Fruit fly (Drosophila melanogaster): Measurements from ENCODE around the gene CG43750.

The CG43750 gene

DNA sequence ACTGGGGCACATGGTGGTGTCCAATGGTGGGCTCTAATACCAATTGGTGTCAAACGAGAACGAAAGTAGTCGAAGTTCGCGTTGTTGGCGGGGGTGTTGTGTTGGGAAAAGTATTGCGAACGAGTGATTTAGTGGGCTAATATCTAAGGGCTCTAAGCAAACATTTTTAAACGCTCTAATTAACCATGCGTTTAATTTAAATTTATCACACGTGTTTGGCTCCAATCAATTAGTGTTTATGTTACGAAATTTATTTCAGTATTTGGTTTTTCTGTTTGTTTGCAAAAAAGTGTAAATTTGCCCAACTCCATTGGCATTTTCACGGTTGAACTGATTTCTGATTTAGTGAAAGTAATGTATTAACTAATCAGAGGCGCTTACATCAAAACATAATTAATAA is 29.4 kb upstream of the CG43750 start, which contains the start of gene CG34447:
CG34447 (minus strand) TSS at position 101 of the 400 bp plus-strand sequence.
- TF ChIP-seq ey (GFP tag; optimal IDR thresholded peaks at IDR 0.05) (no peak), CG32264 (GFP tag; optimal IDR thresholded peaks at IDR 0.05) (no peak), Hr83 (GFP tag; optimal IDR thresholded peaks at IDR 0.05; ENCODE audit: poor library complexity, severe bottlenecking) (no peak), Mio (GFP tag; optimal IDR thresholded peaks at IDR 0.05) (no peak), OdsH (GFP tag; optimal IDR thresholded peaks at IDR 0.05) (no peak), Jra (GFP tag; optimal IDR thresholded peaks at IDR 0.05) (no peak), sage (GFP tag; optimal IDR thresholded peaks at IDR 0.05) (no peak), dmrt93B (GFP tag; optimal IDR thresholded peaks at IDR 0.05) (no peak), dsf (GFP tag; optimal IDR thresholded peaks at IDR 0.05; ENCODE audit: borderline replicate concordance) (no peak), Rel (GFP tag; optimal IDR thresholded peaks at IDR 0.05) (no peak), Rel (tag; optimal IDR thresholded peaks at IDR 0.05) (no peak), h (GFP tag; optimal IDR thresholded peaks at IDR 0.05) (no peak), lola (GFP tag; optimal IDR thresholded peaks at IDR 0.05) (no peak), tai (GFP tag; optimal IDR thresholded peaks at IDR 0.05) (no peak)

DNA sequence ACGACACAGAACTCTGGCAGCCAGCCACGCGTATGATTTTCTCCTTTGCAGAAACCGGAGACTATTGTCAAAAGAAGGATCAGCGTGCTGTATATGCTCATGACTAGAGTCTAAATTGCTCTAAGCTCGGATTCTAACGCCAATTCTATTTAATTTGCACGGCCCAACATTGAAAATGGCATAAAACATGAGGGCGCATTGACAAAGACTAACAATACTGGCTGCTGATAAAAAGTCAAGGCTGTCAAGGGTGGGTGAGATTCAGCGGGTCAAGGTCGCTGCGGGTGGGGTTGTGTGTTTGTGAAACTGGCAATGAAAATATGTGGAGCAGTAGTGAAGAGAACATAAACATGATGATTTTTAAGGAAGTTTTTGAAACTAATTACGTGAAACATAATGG is 27.4 kb upstream of the CG43750 start, which contains the start of gene CG34448:
CG34448 (minus strand) TSS at position 101 of the 400 bp plus-strand sequence.
- no peak for TF ChIP-seq Vsx2 (GFP tag; optimal IDR thresholded peaks at IDR 0.05; ENCODE audit: partially characterized antibody)
- TF ChIP-seq Rel (GFP tag; optimal IDR thresholded peaks at IDR 0.05) = no peak
- TF ChIP-seq Rel (tag; optimal IDR thresholded peaks at IDR 0.05) = no peak
- TF ChIP-seq woc (GFP tag; optimal IDR thresholded peaks at IDR 0.05) = no peak
- no peak for TF ChIP-seq sv (GFP tag; optimal IDR thresholded peaks at IDR 0.05)
- TF ChIP-seq jim (GFP tag; optimal IDR thresholded peaks at IDR 0.05) = no peak
- no peak for TF ChIP-seq ey (GFP tag; optimal IDR thresholded peaks at IDR 0.05)
- TF ChIP-seq psq (GFP tag; optimal IDR thresholded peaks at IDR 0.05) = no peak
- no peak for TF ChIP-seq Mio (GFP tag; optimal IDR thresholded peaks at IDR 0.05)
- no peak for TF ChIP-seq Hr78 (GFP tag; optimal IDR thresholded peaks at IDR 0.05)
- TF ChIP-seq Abd-B (GFP tag; optimal IDR thresholded peaks at IDR 0.05) = no peak
- TF ChIP-seq Dfd (GFP tag; optimal IDR thresholded peaks at IDR 0.05) = no peak

DNA sequence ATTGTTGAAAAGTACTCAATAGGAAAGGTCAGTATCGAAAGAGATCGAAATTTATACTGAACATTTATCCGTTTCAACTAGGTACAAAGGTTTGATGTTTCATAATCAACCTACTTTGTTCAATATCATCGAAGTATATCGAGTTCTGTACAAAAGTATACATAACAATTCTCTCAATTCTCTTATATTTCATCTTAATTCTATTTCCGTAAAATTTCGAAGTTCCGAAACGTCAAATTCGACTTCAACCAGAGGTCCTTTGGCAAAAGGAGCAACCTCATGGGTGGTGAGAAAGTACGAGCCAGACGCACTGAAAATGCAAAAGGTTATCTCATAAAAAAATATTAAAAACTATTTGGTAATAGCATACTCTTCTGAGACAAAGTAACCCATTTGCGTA is 26.1 kb upstream of the CG43750 start, which contains the start of gene CG31948:
CG31948 (minus strand) TSS at position 101 of the 400 bp plus-strand sequence.
- no peak for TF ChIP-seq tai (GFP tag; optimal IDR thresholded peaks at IDR 0.05)
- TF ChIP-seq br (GFP tag; optimal IDR thresholded peaks at IDR 0.05) = no peak
- no peak for TF ChIP-seq lola (GFP tag; optimal IDR thresholded peaks at IDR 0.05)
- TF ChIP-seq CG32264 (GFP tag; optimal IDR thresholded peaks at IDR 0.05) = no peak
- TF ChIP-seq brk (GFP tag; optimal IDR thresholded peaks at IDR 0.05) = no peak
- no peak for TF ChIP-seq Vsx2 (GFP tag; optimal IDR thresholded peaks at IDR 0.05; ENCODE audit: partially characterized antibody)
- TF ChIP-seq sage (GFP tag; optimal IDR thresholded peaks at IDR 0.05) = no peak
- no peak for TF ChIP-seq usp (GFP tag; optimal IDR thresholded peaks at IDR 0.05)
- no peak for TF ChIP-seq pan (optimal IDR thresholded peaks at IDR 0.05)
- no peak for TF ChIP-seq CrebA (GFP tag; optimal IDR thresholded peaks at IDR 0.05; ENCODE audit: borderline replicate concordance)
- TF ChIP-seq sv (GFP tag; optimal IDR thresholded peaks at IDR 0.05) = no peak
- no peak for TF ChIP-seq CG9705 (GFP tag; optimal IDR thresholded peaks at IDR 0.05)
- TF ChIP-seq foxo (GFP tag; optimal IDR thresholded peaks at IDR 0.05) = no peak
- no peak for TF ChIP-seq dl (GFP tag; optimal IDR thresholded peaks at IDR 0.05; ENCODE audit: insufficient read depth in 1 of 2, partially characterized antibody in 2 of 2)
- no peak for TF ChIP-seq psq (GFP tag; optimal IDR thresholded peaks at IDR 0.05)
- no peak for TF ChIP-seq Hnf4 (GFP tag; optimal IDR thresholded peaks at IDR 0.05)
- TF ChIP-seq HLH106 (tag; optimal IDR thresholded peaks at IDR 0.05) = no peak
- TF ChIP-seq Mio (GFP tag; optimal IDR thresholded peaks at IDR 0.05) = no peak

- TF ChIP-seq sv (GFP tag; optimal IDR thresholded peaks at IDR 0.05) (no peak), Rel (GFP tag; optimal IDR thresholded peaks at IDR 0.05) (no peak), Rel (tag; optimal IDR thresholded peaks at IDR 0.05) (no peak), CG32264 (GFP tag; optimal IDR thresholded peaks at IDR 0.05) (no peak), Dfd (GFP tag; optimal IDR thresholded peaks at IDR 0.05) (no peak)
These were observed 24.6 kb upstream of the CG43750 start, which contains the start of gene CG18641 for dm6 chr2L:2415109-2415508. Gene CG18641, minus strand, starts transcription at chr2L:2415322.

- TF ChIP-seq Myc (optimal IDR thresholded peaks at IDR 0.05) = no peak
- no peak for TF ChIP-seq HLH106 (tag; optimal IDR thresholded peaks at IDR 0.05)
- TF ChIP-seq dsf (GFP tag; optimal IDR thresholded peaks at IDR 0.05; ENCODE audit: borderline replicate concordance) = no peak
- no peak for TF ChIP-seq br (GFP tag; optimal IDR thresholded peaks at IDR 0.05)
- TF ChIP-seq sage (GFP tag; optimal IDR thresholded peaks at IDR 0.05) = no peak
These were observed 22.6 kb upstream of the CG43750 start for dm6 chr2L:2413093-2413492.

Data from whole organism, wandering third instar larva.